Worm (Caenorhabditis elegans) whole organism, L3 larva: ENCODE results near the gene plep-1.

ENCODE experiments used
- ZK546.5 ChIP-seq: sonication (generic microtip); optimal IDR thresholded peaks from 2 replicates; lab custom pipeline; 2017; ENCODE audit warnings: missing biosample characterization, missing genetic modification characterization
- aly-2 ChIP-seq: fragments of 150-350 bp; optimal IDR thresholded peaks from 2 replicates; lab custom pipeline; 2014; ENCODE audit warnings: missing biosample characterization, missing genetic modification characterization
- ceh-16 ChIP-seq: sonication (generic microtip); optimal IDR thresholded peaks from 2 replicates; lab custom pipeline; 2017; ENCODE audit warnings: missing biosample characterization, missing genetic modification characterization
- ceh-28 ChIP-seq: fragments of 150-350 bp; optimal IDR thresholded peaks from 2 replicates; lab custom pipeline; 2014; ENCODE audit warnings: missing biosample characterization, missing genetic modification reagents, missing genetic modification characterization
- daf-12 ChIP-seq: fragments of 150-350 bp; optimal IDR thresholded peaks from 2 replicates; lab custom pipeline; 2014; ENCODE audit warnings: missing biosample characterization, missing genetic modification reagents, missing genetic modification characterization
- egl-27 ChIP-seq: sonication (generic microtip); optimal IDR thresholded peaks from 4 replicates; lab custom pipeline; 2017; ENCODE audit warnings: missing biosample characterization, missing genetic modification reagents, missing genetic modification characterization
- egl-5 ChIP-seq: fragments of 150-350 bp; optimal IDR thresholded peaks from 2 replicates; lab custom pipeline; 2017; ENCODE audit warnings: missing biosample characterization, missing genetic modification reagents, missing genetic modification characterization, inconsistent platforms
- elt-2 ChIP-seq: sonication (generic microtip); optimal IDR thresholded peaks from 2 replicates; lab custom pipeline; 2016; ENCODE audit warnings: missing genetic modification reagents, mild to moderate bottlenecking, missing genetic modification characterization, missing compliant biosample characterization
- elt-3 ChIP-seq, 3 experiments: fragments of 150-350 bp in 1 of 3; sonication (generic microtip) in 2 of 3; optimal IDR thresholded peaks; 2 replicates in 2 of 3; 4 replicates in 1 of 3; lab custom pipeline; 2014 to 2017; ENCODE audit warnings: missing biosample characterization in 3 of 3, missing genetic modification characterization in 3 of 3
- eor-1 ChIP-seq, 2 experiments: fragments of 150-350 bp; optimal IDR thresholded peaks; 2 replicates each; lab custom pipeline; 2014 to 2018; ENCODE audit warnings: missing biosample characterization in 2 of 2, missing genetic modification characterization in 2 of 2
- fos-1 ChIP-seq: fragments of 150-350 bp; optimal IDR thresholded peaks from 2 replicates; lab custom pipeline; 2014; ENCODE audit warnings: missing biosample characterization, missing genetic modification characterization
- hmg-11 ChIP-seq: sonication (generic microtip); optimal IDR thresholded peaks from 2 replicates; lab custom pipeline; 2016; ENCODE audit warnings: missing genetic modification characterization, missing compliant biosample characterization
- jun-1 ChIP-seq: fragments of 150-350 bp; optimal IDR thresholded peaks from 2 replicates; lab custom pipeline; 2014; ENCODE audit warnings: missing biosample characterization, missing genetic modification reagents, missing genetic modification characterization
- lin-39 ChIP-seq: fragments of 150-350 bp; optimal IDR thresholded peaks from 2 replicates; lab custom pipeline; 2018; ENCODE audit warnings: missing biosample characterization, missing genetic modification reagents, missing genetic modification characterization
- lsy-12 ChIP-seq: sonication (generic microtip); optimal IDR thresholded peaks from 2 replicates; lab custom pipeline; 2016; ENCODE audit warnings: mild to moderate bottlenecking, missing genetic modification characterization, missing compliant biosample characterization
- mdl-1 ChIP-seq: fragments of 150-350 bp; optimal IDR thresholded peaks from 2 replicates; lab custom pipeline; 2014; ENCODE audit warnings: missing biosample characterization, missing genetic modification characterization
- mml-1 ChIP-seq: fragments of 150-350 bp; sonication (generic microtip); optimal IDR thresholded peaks from 3 replicates; lab custom pipeline; 2014; ENCODE audit warnings: missing biosample characterization, missing genetic modification characterization
- nfya-1 ChIP-seq: sonication (generic microtip); optimal IDR thresholded peaks from 2 replicates; lab custom pipeline; 2017; ENCODE audit warnings: missing genetic modification characterization, mild to moderate bottlenecking, missing compliant biosample characterization, antibody characterized with exemption, moderate library complexity; ENCODE audit not compliant: insufficient read depth
- nhr-12 ChIP-seq: fragments of 150-350 bp; optimal IDR thresholded peaks from 2 replicates; lab custom pipeline; 2014; ENCODE audit warnings: missing biosample characterization, missing genetic modification characterization
- nhr-23 ChIP-seq: fragments of 150-350 bp; optimal IDR thresholded peaks from 2 replicates; lab custom pipeline; 2014; ENCODE audit warnings: missing biosample characterization, missing genetic modification reagents, missing genetic modification characterization
- nhr-237 ChIP-seq: fragments of 150-350 bp; optimal IDR thresholded peaks from 2 replicates; lab custom pipeline; 2014; ENCODE audit warnings: missing biosample characterization, missing genetic modification characterization
- nhr-67 ChIP-seq: fragments of 150-350 bp; optimal IDR thresholded peaks from 2 replicates; lab custom pipeline; 2014; ENCODE audit warnings: missing biosample characterization, missing genetic modification characterization
- nhr-76 ChIP-seq: fragments of 150-350 bp; sonication (generic microtip); optimal IDR thresholded peaks from 5 replicates; lab custom pipeline; 2014; ENCODE audit warnings: missing biosample characterization, missing genetic modification characterization
- nhr-77 ChIP-seq: fragments of 150-350 bp; optimal IDR thresholded peaks from 2 replicates; lab custom pipeline; 2014; ENCODE audit warnings: missing biosample characterization, missing genetic modification characterization
- pha-4 ChIP-seq: fragments of 150-350 bp; optimal IDR thresholded peaks from 2 replicates; lab custom pipeline; 2014; ENCODE audit warnings: missing biosample characterization, missing genetic modification reagents, missing genetic modification characterization
- pqm-1 ChIP-seq: fragments of 150-350 bp; optimal IDR thresholded peaks from 2 replicates; lab custom pipeline; 2017; ENCODE audit warnings: missing biosample characterization, missing genetic modification characterization, inconsistent platforms
- sea-2 ChIP-seq: fragments of 150-350 bp; sonication (generic microtip); optimal IDR thresholded peaks from 4 replicates; lab custom pipeline; 2014; ENCODE audit warnings: missing biosample characterization, missing genetic modification reagents, missing genetic modification characterization
- skn-1 ChIP-seq: fragments of 150-350 bp; optimal IDR thresholded peaks from 2 replicates; lab custom pipeline; 2014; ENCODE audit warnings: missing biosample characterization, missing genetic modification characterization
- tbx-2 ChIP-seq: sonication (generic microtip); optimal IDR thresholded peaks from 2 replicates; lab custom pipeline; 2016; ENCODE audit warnings: mild to moderate bottlenecking, missing genetic modification characterization, missing compliant biosample characterization
- unc-39 ChIP-seq: sonication (generic microtip); optimal IDR thresholded peaks from 4 replicates; lab custom pipeline; 2017; ENCODE audit warnings: missing biosample characterization, missing genetic modification characterization
- unc-62 ChIP-seq: fragments of 150-350 bp; sonication (generic microtip); optimal IDR thresholded peaks from 4 replicates; lab custom pipeline; 2014; ENCODE audit warnings: missing biosample characterization, missing genetic modification reagents, missing genetic modification characterization
- zag-1 ChIP-seq: fragments of 150-350 bp; optimal IDR thresholded peaks from 2 replicates; lab custom pipeline; 2014; ENCODE audit warnings: missing biosample characterization, missing genetic modification characterization
- ztf-4 ChIP-seq: fragments of 150-350 bp; optimal IDR thresholded peaks from 2 replicates; lab custom pipeline; 2014; ENCODE audit warnings: missing biosample characterization, missing genetic modification characterization

Gene plep-1

DNA sequence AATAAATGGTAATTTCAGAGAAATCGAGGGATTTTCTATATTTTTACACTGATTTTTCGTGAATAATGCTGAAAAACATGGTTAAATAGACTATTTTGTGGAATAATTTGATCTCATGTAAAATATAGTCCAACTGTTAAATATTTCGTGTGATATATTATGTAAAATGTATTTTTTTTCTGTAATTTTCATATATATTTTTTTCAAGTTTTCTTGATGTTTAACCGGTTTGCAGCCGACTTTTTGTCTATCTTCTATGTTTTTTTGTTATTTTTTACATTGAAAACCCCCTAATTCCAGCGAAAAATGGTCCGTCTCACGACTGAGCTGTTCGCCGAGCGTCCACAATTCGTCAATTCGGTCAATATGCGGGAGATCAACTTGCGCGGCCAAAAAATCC lies 12.0 kb upstream of the plep-1 start, which contains the start of gene mog-2:
mog-2 (plus strand) TSS at position 301 of the 400 bp plus-strand sequence.
- TF ChIP-seq nhr-237 (tag; lab: Kevin White, UChicago) (no peak), pqm-1 (no peak), ztf-4 (tag; lab: Kevin White, UChicago) (no peak), nfya-1 (tag; lab: Kevin White, UChicago) (no peak), sea-2 (GFP tag; lab: Kevin White, UChicago) (no peak), lin-39 (tag; lab: Kevin White, UChicago) (no peak), unc-39 (no peak), egl-27 (tag; lab: Kevin White, UChicago) (no peak), jun-1 (no peak), eor-1 (tag; optimal IDR thresholded peaks at IDR 0.05; lab: Kevin White, UChicago) (no peak), skn-1 (tag; lab: Kevin White, UChicago) (no peak), lsy-12 (tag; lab: Kevin White, UChicago) (no peak), ZK546.5 (tag; lab: Kevin White, UChicago) (no peak), ceh-16 (tag; lab: Kevin White, UChicago) (no peak), egl-5 (tag; lab: Kevin White, UChicago) (no peak)

DNA sequence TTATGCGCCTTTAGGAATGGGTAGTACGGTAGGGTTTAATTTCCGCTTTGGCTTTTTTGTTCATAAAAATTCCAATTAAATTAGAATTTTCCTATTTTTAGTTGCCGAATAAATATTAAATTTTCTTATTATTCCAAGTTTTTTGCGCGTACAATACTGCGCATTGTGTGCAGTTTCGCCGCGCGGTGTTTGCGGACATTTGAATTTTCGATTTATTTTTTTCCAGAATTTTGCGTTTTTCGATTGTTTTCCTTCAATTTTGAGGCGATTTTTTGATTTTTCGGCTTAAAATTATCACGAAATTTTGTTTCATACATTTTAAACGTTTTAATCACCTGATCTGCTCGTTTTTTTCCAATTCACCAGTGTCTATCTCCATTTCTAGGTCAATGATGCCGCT lies 10.9 kb upstream of the plep-1 start, which contains the start of gene H20J04.6:
H20J04.6 (plus strand) TSS at position 386 of the 400 bp plus-strand sequence.
- TF ChIP-seq nhr-23 (tag; lab: Kevin White, UChicago) (peak; percentile 9), hmg-11 (tag; lab: Kevin White, UChicago) (peak; percentile 85), nhr-77 (tag; lab: Kevin White, UChicago) (no peak), pha-4 (tag; lab: Kevin White, UChicago) (peak; percentile 63), nfya-1 (tag; lab: Kevin White, UChicago) (peak; percentile 43)

- TF ChIP-seq mml-1 = no peak
- no peak for TF ChIP-seq elt-2 (tag; lab: Kevin White, UChicago)
- TF ChIP-seq nhr-237 (tag; lab: Kevin White, UChicago) = no peak
- no peak for TF ChIP-seq daf-12 (tag; lab: Kevin White, UChicago)
- no peak for TF ChIP-seq unc-39
- TF ChIP-seq ceh-28 = no peak
- no peak for TF ChIP-seq unc-62 (GFP tag; lab: Kevin White, UChicago)
- no peak for TF ChIP-seq nhr-77 (tag; lab: Kevin White, UChicago)
- TF ChIP-seq nhr-12 (tag; lab: Kevin White, UChicago) = no peak
- no peak for TF ChIP-seq elt-3 (tag; optimal IDR thresholded peaks at IDR 0.05; lab: Kevin White, UChicago)
- TF ChIP-seq jun-1 = no peak
- no peak for TF ChIP-seq pqm-1
- TF ChIP-seq nhr-67 = no peak
- TF ChIP-seq zag-1 = no peak
- no peak for TF ChIP-seq aly-2 (tag; lab: Kevin White, UChicago)
- no peak for TF ChIP-seq nhr-76 (tag; lab: Kevin White, UChicago)
- TF ChIP-seq lsy-12 (tag; lab: Kevin White, UChicago) = no peak
- TF ChIP-seq eor-1 (tag; optimal IDR thresholded peaks at IDR 0.05; lab: Kevin White, UChicago) = no peak
- no peak for TF ChIP-seq tbx-2
These were observed 9.8 kb upstream of the plep-1 start, which contains the start of gene Y52E8A.1 for ce11 chrII:4321766-4322165. Gene Y52E8A.1, plus strand, starts transcription at chrII:4322066.

DNA sequence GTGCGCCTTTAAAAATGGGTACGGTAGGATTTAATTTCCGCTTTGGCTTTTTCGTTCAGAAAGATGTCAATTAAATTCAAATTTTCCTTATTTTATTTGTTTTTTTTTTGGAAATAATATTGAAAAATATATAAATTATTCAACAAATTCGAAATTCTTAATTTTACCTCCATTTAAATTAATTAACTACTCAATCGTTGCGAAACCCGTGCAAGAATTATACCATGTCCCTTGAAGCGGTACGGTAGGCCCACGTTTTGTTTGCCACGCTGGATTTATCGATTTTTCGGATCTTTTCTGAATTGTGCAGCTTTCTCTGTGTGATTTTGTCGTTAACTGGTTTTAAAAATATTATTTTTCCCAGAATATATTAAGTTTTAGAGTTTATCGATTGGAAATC lies 8.4 kb upstream of the plep-1 start, which contains the start of gene Y52E8A.2:
Y52E8A.2 (plus strand) TSS at position 382 of the 400 bp plus-strand sequence.
- no peak for TF ChIP-seq elt-3 (tag; optimal IDR thresholded peaks at IDR 0.05; lab: Kevin White, UChicago)
- TF ChIP-seq daf-12 (tag; lab: Kevin White, UChicago) = no peak

- no peak for TF ChIP-seq mdl-1 (tag; lab: Kevin White, UChicago)
- TF ChIP-seq daf-12 (tag; lab: Kevin White, UChicago) = no peak
- no peak for TF ChIP-seq aly-2 (tag; lab: Kevin White, UChicago)
- TF ChIP-seq fos-1 = no peak
- no peak for TF ChIP-seq tbx-2
- no peak for TF ChIP-seq nhr-77 (tag; lab: Kevin White, UChicago)
- TF ChIP-seq sea-2 (GFP tag; lab: Kevin White, UChicago) = no peak
- no peak for TF ChIP-seq ZK546.5 (tag; lab: Kevin White, UChicago)
- TF ChIP-seq, all 47 proteins: peak for 0
These were observed 7.6 kb upstream of the plep-1 start, which contains the start of gene Y52E8A.6 for ce11 chrII:4319537-4320019. Gene Y52E8A.6, minus strand, starts transcription at chrII:4319969.
